Worm (Caenorhabditis elegans): ENCODE data around the gene ptp-2.
A peak's percentile ranks its signal among the peaks of the same experiment; 100 is the strongest.

Gene ptp-2

DNA sequence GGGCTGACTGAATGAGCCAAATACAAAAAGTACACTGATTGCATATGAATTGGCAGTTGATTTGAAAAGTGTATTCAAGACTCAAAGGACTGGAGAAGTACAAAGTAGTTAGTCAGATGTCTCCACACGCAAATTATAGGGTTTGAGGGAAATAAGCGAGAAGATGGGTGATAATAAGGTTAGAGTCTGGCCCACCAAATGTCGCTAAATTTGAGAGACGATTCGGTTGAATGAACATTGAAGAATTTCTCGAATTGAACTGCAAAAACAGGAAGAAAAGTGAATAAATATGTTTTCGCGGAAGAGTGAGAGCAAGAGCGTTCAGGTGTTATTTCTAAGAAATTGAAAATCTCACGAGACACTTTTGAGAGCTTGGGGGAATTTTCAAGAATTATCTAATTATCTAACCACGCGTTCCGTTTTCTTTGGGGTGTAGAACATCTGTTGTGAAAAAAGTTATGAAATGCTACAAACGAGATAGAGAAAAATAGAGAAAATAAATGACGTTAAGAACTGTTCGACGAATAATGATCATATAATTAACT, 41.2 kb downstream of the ptp-2 start:
- no peak for TF ChIP-seq athp-1 (tag; optimal IDR thresholded peaks at IDR 0.05)
- TF ChIP-seq F57A8.1 (GFP tag; optimal IDR thresholded peaks at IDR 0.05) = no peak
- no peak for TF ChIP-seq madf-8 (GFP tag; conservative IDR thresholded peaks at IDR 0.05)
- TF ChIP-seq mel-28 (tag; optimal IDR thresholded peaks at IDR 0.05; ENCODE audit: borderline replicate concordance) = no peak
- no peak for TF ChIP-seq Y95B8A.8 (GFP tag; IDR thresholded peaks at IDR 0.05)
- no peak for TF ChIP-seq zfh-2 (GFP tag; conservative IDR thresholded peaks at IDR 0.05)
- TF ChIP-seq C17E4.6 (GFP tag; IDR thresholded peaks at IDR 0.05) = no peak

DNA sequence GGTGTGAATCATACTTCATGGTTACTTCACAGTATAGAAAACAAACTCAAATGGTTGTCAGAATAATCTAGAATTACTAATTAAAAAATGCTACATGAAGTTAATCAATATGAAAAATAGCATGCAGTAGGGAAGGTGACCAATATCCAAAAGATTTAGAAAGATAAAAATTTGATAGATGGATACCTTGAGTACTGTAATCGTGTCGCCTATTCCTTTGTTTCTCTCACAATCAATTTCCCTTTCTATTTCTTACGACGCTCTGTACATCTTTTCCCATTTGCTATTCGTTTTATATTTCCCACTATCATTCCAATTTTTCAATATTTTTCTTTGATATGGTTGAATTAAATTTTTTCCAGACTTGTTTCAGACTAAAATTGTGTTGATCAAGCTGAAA, 42.9 kb downstream of the ptp-2 start, which contains the start of gene B0034.7:
TSS of gene B0034.7 (plus strand) at position 301 of the 400 bp plus-strand sequence.
- TF ChIP-seq dox-1 (GFP tag; IDR thresholded peaks at IDR 0.05) = no peak
- TF ChIP-seq ceh-91 (GFP tag; IDR thresholded peaks at IDR 0.05) = no peak
- TF ChIP-seq rec-8 (tag; optimal IDR thresholded peaks at IDR 0.05) = no peak
- TF ChIP-seq lin-26 (GFP tag; IDR thresholded peaks at IDR 0.05) = no peak
- TF ChIP-seq F57A8.1 (GFP tag; optimal IDR thresholded peaks at IDR 0.05) = no peak
- TF ChIP-seq hrde-1 (tag; optimal IDR thresholded peaks at IDR 0.05; ENCODE audit: borderline replicate concordance) = no peak
- TF ChIP-seq lin-54 (GFP tag; optimal IDR thresholded peaks at IDR 0.05) = no peak
- no peak for TF ChIP-seq sdz-38 (tag; optimal IDR thresholded peaks at IDR 0.05)

ce11 chrII:5962343-5962742, 43.9 kb downstream of the ptp-2 start:
- TF ChIP-seq lsy-27 (tag; optimal IDR thresholded peaks at IDR 0.05; ENCODE audit: borderline replicate concordance, insufficient read depth) (no peak), bed-1 (GFP tag; IDR thresholded peaks at IDR 0.05) (no peak), dox-1 (GFP tag; IDR thresholded peaks at IDR 0.05) (no peak), chd-7 (tag; optimal IDR thresholded peaks at IDR 0.05) (peak; percentile 2), C06A6.2 (GFP tag; conservative IDR thresholded peaks at IDR 0.05) (no peak), F23B12.7 (tag; optimal IDR thresholded peaks at IDR 0.05; ENCODE audit: insufficient read depth) (no peak), F22D6.2 (tag; optimal IDR thresholded peaks at IDR 0.05) (no peak), zfh-2 (GFP tag; conservative IDR thresholded peaks at IDR 0.05) (peak; percentile 53; the same call in 1 of the 2 replicates), K12H6.12 (tag; optimal IDR thresholded peaks at IDR 0.05) (no peak), madf-10 (tag; optimal IDR thresholded peaks at IDR 0.05) (no peak), mcd-1 (GFP tag; IDR thresholded peaks at IDR 0.05) (no peak), ztf-6 (GFP tag; IDR thresholded peaks at IDR 0.05) (no peak), lin-26 (GFP tag; IDR thresholded peaks at IDR 0.05) (no peak), nhr-90 (tag; optimal IDR thresholded peaks at IDR 0.05) (no peak), T07F8.4 (tag; optimal IDR thresholded peaks at IDR 0.05) (no peak), F37B4.10 (GFP tag; IDR thresholded peaks at IDR 0.05) (no peak), sdz-38 (tag; optimal IDR thresholded peaks at IDR 0.05) (no peak)

DNA sequence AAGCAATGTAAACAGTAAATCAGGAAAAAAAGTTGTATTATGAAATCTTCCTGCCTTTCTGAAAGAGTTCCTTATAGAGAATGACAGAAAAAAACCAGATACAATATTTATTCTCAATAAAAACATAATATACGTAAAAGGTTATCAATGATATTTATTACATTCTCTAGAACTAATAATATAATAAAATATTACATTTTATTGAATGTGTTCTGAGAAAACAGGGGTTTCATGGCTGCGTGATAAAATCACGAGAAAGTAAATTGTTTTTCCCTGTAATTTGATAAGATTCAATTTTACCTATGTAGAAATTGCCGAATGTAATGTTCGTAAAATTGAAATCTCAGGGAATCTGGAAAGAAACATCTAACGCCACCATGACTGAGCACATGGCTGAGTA, 46.5 kb downstream of the ptp-2 start:
- no peak for TF ChIP-seq zim-3 (tag; optimal IDR thresholded peaks at IDR 0.05)
- TF ChIP-seq attf-6 (GFP tag; IDR thresholded peaks at IDR 0.05) = no peak
- no peak for TF ChIP-seq B0261.1 (tag; optimal IDR thresholded peaks at IDR 0.05)
- no peak for TF ChIP-seq Y67H2A.10 (GFP tag; conservative IDR thresholded peaks at IDR 0.05)
- TF ChIP-seq K11D2.4 (GFP tag; IDR thresholded peaks at IDR 0.05) = no peak
- TF ChIP-seq C06A6.2 (GFP tag; conservative IDR thresholded peaks at IDR 0.05) = no peak
- no peak for TF ChIP-seq F10E7.11 (tag; optimal IDR thresholded peaks at IDR 0.05)
- no peak for TF ChIP-seq die-1 (tag; optimal IDR thresholded peaks at IDR 0.05)
- TF ChIP-seq ekl-4 (GFP tag; IDR thresholded peaks at IDR 0.05) = no peak
- no peak for TF ChIP-seq mes-4 (tag; optimal IDR thresholded peaks at IDR 0.05)
- TF ChIP-seq ccch-3 (GFP tag; optimal IDR thresholded peaks at IDR 0.05) = no peak
- TF ChIP-seq snpc-1.3 (tag; optimal IDR thresholded peaks at IDR 0.05; ENCODE audit: insufficient read depth) = no peak
- TF ChIP-seq dpl-1 (GFP tag; optimal IDR thresholded peaks at IDR 0.05) = no peak
- TF ChIP-seq ztf-25 (GFP tag; IDR thresholded peaks at IDR 0.05) = no peak
- no peak for TF ChIP-seq snpc-4 (GFP tag; optimal IDR thresholded peaks at IDR 0.05)
- TF ChIP-seq snpc-4 (tag; optimal IDR thresholded peaks at IDR 0.05) = no peak
- TF ChIP-seq Y95B8A.8 (GFP tag; IDR thresholded peaks at IDR 0.05) = no peak
- no peak for TF ChIP-seq snpc-3.4 (tag; optimal IDR thresholded peaks at IDR 0.05)
- TF ChIP-seq akir-1 (GFP tag; optimal IDR thresholded peaks at IDR 0.05) = no peak

Measured in whole organism, young adult.